Worm (Caenorhabditis elegans): ENCODE results near the gene Y110A2AL.5.
A peak's percentile ranks its signal among the peaks of the same experiment; 100 is the strongest.

ce11 chrII:2861385-2862099, 2.8 kb upstream of the Y110A2AL.5 start:
- no peak for TF ChIP-seq ceh-82 (tag; optimal IDR thresholded peaks at IDR 0.05)
- TF ChIP-seq aly-2 (tag; optimal IDR thresholded peaks at IDR 0.05) = no peak
- TF ChIP-seq nhr-77 (tag; optimal IDR thresholded peaks at IDR 0.05) = no peak
- TF ChIP-seq pha-4 (tag; optimal IDR thresholded peaks at IDR 0.05) = no peak
- no peak for TF ChIP-seq ztf-4 (tag; optimal IDR thresholded peaks at IDR 0.05)
- TF ChIP-seq nhr-25 (tag; optimal IDR thresholded peaks at IDR 0.05) = no peak
- no peak for TF ChIP-seq unc-62 (GFP tag; optimal IDR thresholded peaks at IDR 0.05)
- TF ChIP-seq lin-15B (tag; optimal IDR thresholded peaks at IDR 0.05) = no peak
- no peak for TF ChIP-seq sea-2 (GFP tag; optimal IDR thresholded peaks at IDR 0.05)
- TF ChIP-seq nhr-76 (tag; optimal IDR thresholded peaks at IDR 0.05) = no peak
- no peak for TF ChIP-seq skn-1 (tag; optimal IDR thresholded peaks at IDR 0.05)
- no peak for TF ChIP-seq pqm-1 (tag; optimal IDR thresholded peaks at IDR 0.05)
- no peak for TF ChIP-seq fkh-2 (tag; optimal IDR thresholded peaks at IDR 0.05)
- TF ChIP-seq elt-2 (tag; optimal IDR thresholded peaks at IDR 0.05) = peak; percentile 19
